Worm (Caenorhabditis elegans) whole organism, late embryonic: ENCODE results near the gene srx-56.

Experiments used
- ceh-30 ChIP-seq: fragments of 150-350 bp; optimal IDR thresholded peaks from 2 replicates; lab custom pipeline; 2014; ENCODE audit warnings: missing biosample characterization, missing genetic modification characterization
- elt-2 ChIP-seq: sonication (generic microtip); optimal IDR thresholded peaks from 2 replicates; lab custom pipeline; 2016; ENCODE audit warnings: missing genetic modification reagents, missing genetic modification characterization, missing compliant biosample characterization
- fkh-10 ChIP-seq: fragments of 150-350 bp; optimal IDR thresholded peaks from 2 replicates; lab custom pipeline; 2014; ENCODE audit warnings: missing biosample characterization, missing genetic modification reagents, missing genetic modification characterization
- nhr-11 ChIP-seq: fragments of 150-350 bp; optimal IDR thresholded peaks from 2 replicates; lab custom pipeline; 2014; ENCODE audit warnings: missing biosample characterization, missing genetic modification characterization

ce11 chrV:7414909-7415308, 40.7 kb downstream of the srx-56 start, which contains the start of gene F18E3.12:
- no peak for TF ChIP-seq ceh-30
- no peak for TF ChIP-seq elt-2 (tag; lab: Kevin White, UChicago)
- TF ChIP-seq nhr-11 (tag; lab: Kevin White, UChicago), result no peak
- TF ChIP-seq fkh-10 (GFP tag; lab: Kevin White, UChicago), result no peak
